Worm (Caenorhabditis elegans) whole organism, dauer: Measurements from ENCODE around the gene Y32B12A.5.
"Not testable (repeated sequence)": the region's sequence is repeated elsewhere in the genome, so short reads cannot be mapped to it uniquely, and the experiment has no call there.

ENCODE experiments used
- unc-62 ChIP-seq: sonication (generic microtip); optimal IDR thresholded peaks from 2 replicates; lab custom pipeline; 2017; ENCODE audit warnings: missing biosample characterization, missing genetic modification reagents, missing genetic modification characterization

The Y32B12A.5 gene

ce11 chrV:16487474-16487873, at the start of gene Y32B12A.5:
TSS of gene Y32B12A.5 (minus strand) at chrV:16487574.
- no peak for TF ChIP-seq unc-62 (GFP tag; lab: Kevin White, UChicago)

ce11 chrV:16536701-16537100, 49.3 kb upstream of the Y32B12A.5 start, which contains the start of gene Y32B12B.1:
TSS of gene Y32B12B.1 (plus strand) at chrV:16537001.
- TF ChIP-seq unc-62 (GFP tag; lab: Kevin White, UChicago) = no peak

ce11 chrV:16535172-16535571, 47.8 kb upstream of the Y32B12A.5 start, which contains the start of gene Y32B12B.8:
TSS of gene Y32B12B.8 (plus strand) at chrV:16535472.
- no peak for TF ChIP-seq unc-62 (GFP tag; lab: Kevin White, UChicago)

ce11 chrV:16534000-16534399, 46.6 kb upstream of the Y32B12A.5 start, which contains the start of gene cpr-2:
TSS of gene cpr-2 (minus strand) at chrV:16534100.
- no peak for TF ChIP-seq unc-62 (GFP tag; lab: Kevin White, UChicago)

ce11 chrV:16527796-16528195, 40.4 kb upstream of the Y32B12A.5 start, which contains the start of gene F36D3.16:
TSS of gene F36D3.16 (plus strand) at chrV:16528096.
- no peak for TF ChIP-seq unc-62 (GFP tag; lab: Kevin White, UChicago)

ce11 chrV:16526858-16527257, 39.5 kb upstream of the Y32B12A.5 start, which contains the start of gene F36D3.8:
TSS of gene F36D3.8 (plus strand) at chrV:16527158.
- TF ChIP-seq unc-62 (GFP tag; lab: Kevin White, UChicago) = no peak

- TF ChIP-seq unc-62 (GFP tag; lab: Kevin White, UChicago) = no peak
Measured at ce11 chrV:16522242-16522641, 34.9 kb upstream of the Y32B12A.5 start, which contains the start of gene srw-34. TSS of gene srw-34 (minus strand) at chrV:16522342.

- TF ChIP-seq unc-62 (GFP tag; lab: Kevin White, UChicago) = no peak
Measured at ce11 chrV:16517619-16518018, 30.2 kb upstream of the Y32B12A.5 start, which contains the start of gene F36D3.4. TSS of gene F36D3.4 (minus strand) at chrV:16517719.

ce11 chrV:16515140-16515539, 27.8 kb upstream of the Y32B12A.5 start, which contains the start of gene F36D3.5:
TSS of gene F36D3.5 (minus strand) at chrV:16515240.
- not testable (repeated sequence) for TF ChIP-seq unc-62 (GFP tag; lab: Kevin White, UChicago)

ce11 chrV:16508667-16509066, 21.3 kb upstream of the Y32B12A.5 start, which contains the start of gene srr-3:
TSS of gene srr-3 (minus strand) at chrV:16508767.
- no peak for TF ChIP-seq unc-62 (GFP tag; lab: Kevin White, UChicago)

- no peak for TF ChIP-seq unc-62 (GFP tag; lab: Kevin White, UChicago)
Measured at ce11 chrV:16506650-16507049, 19.3 kb upstream of the Y32B12A.5 start.

- no peak for TF ChIP-seq unc-62 (GFP tag; lab: Kevin White, UChicago)
Measured at ce11 chrV:16505828-16506227, 18.5 kb upstream of the Y32B12A.5 start, which contains the start of gene nhr-54. TSS of gene nhr-54 (minus strand) at chrV:16505928.

ce11 chrV:16503164-16503563, 15.8 kb upstream of the Y32B12A.5 start, which contains the start of gene F36D3.14:
TSS of gene F36D3.14 (minus strand) at chrV:16503264.
- TF ChIP-seq unc-62 (GFP tag; lab: Kevin White, UChicago) = no peak

- no peak for TF ChIP-seq unc-62 (GFP tag; lab: Kevin White, UChicago)
Measured at ce11 chrV:16499006-16499405, 11.6 kb upstream of the Y32B12A.5 start, which contains the start of gene F36D3.1. TSS of gene F36D3.1 (plus strand) at chrV:16499352.

ce11 chrV:16497504-16497903, 10.1 kb upstream of the Y32B12A.5 start, which contains the start of gene srh-136:
TSS of gene srh-136 (minus strand) at chrV:16497596.
- no peak for TF ChIP-seq unc-62 (GFP tag; lab: Kevin White, UChicago)

ce11 chrV:16494359-16494758, 7.0 kb upstream of the Y32B12A.5 start, which contains the start of gene comt-2:
TSS of gene comt-2 (minus strand) at chrV:16494489.
- no peak for TF ChIP-seq unc-62 (GFP tag; lab: Kevin White, UChicago)

- TF ChIP-seq unc-62 (GFP tag; lab: Kevin White, UChicago) = no peak
Measured at ce11 chrV:16488172-16488571, 798 bp upstream of the Y32B12A.5 start, which contains the start of gene sqst-4. TSS of gene sqst-4 (plus strand) at chrV:16488472.
